Fruit fly (Drosophila melanogaster) Kc167 (cell line): ENCODE data around the gene Tsen34.

Source experiments
- Myc ChIP-seq: fragments of >200 bp; optimal IDR thresholded peaks from 2 replicates; lab custom pipeline; 2017; ENCODE audit warnings: missing external identifiers
- Sin3A ChIP-seq: fragments of >200 bp; optimal IDR thresholded peaks from 2 replicates; lab custom pipeline; 2018; ENCODE audit warnings: missing external identifiers
- h ChIP-seq: fragments of >200 bp; optimal IDR thresholded peaks from 3 replicates; lab custom pipeline; 2018; ENCODE audit warnings: missing external identifiers
- insv ChIP-seq: fragments of >200 bp; optimal IDR thresholded peaks from 3 replicates; lab custom pipeline; 2018; ENCODE audit warnings: missing external identifiers
- psq ChIP-seq: fragments of >200 bp; optimal IDR thresholded peaks from 2 replicates; lab custom pipeline; 2017; ENCODE audit warnings: missing external identifiers
- ttk ChIP-seq: sonication (Bioruptor generic); optimal IDR thresholded peaks from 2 replicates; lab custom pipeline; 2017; ENCODE audit warnings: missing external identifiers

The Tsen34 gene

dm6 chr3L:14761837-14762785 lies at the start of gene Tsen34, which contains the start of gene Mgat4a:
Gene Tsen34 (minus strand): TSS chr3L:14761844.
Gene Mgat4a (plus strand): TSS chr3L:14762028.
- TF ChIP-seq insv (lab: Kevin White, UChicago) = no peak
- TF ChIP-seq ttk = no peak
- TF ChIP-seq Myc (lab: Kevin White, UChicago) = no peak
- TF ChIP-seq h = no peak
- no peak for TF ChIP-seq psq (lab: Kevin White, UChicago)
- TF ChIP-seq Sin3A (lab: Kevin White, UChicago) = no peak

- TF ChIP-seq ttk = no peak
- TF ChIP-seq h = no peak
- no peak for TF ChIP-seq psq (lab: Kevin White, UChicago)
- no peak for TF ChIP-seq Myc (lab: Kevin White, UChicago)
- TF ChIP-seq Sin3A (lab: Kevin White, UChicago) = no peak
- TF ChIP-seq insv (lab: Kevin White, UChicago) = no peak
Measured at dm6 chr3L:14804724-14805221, 43.1 kb upstream of the Tsen34 start, which contains the start of gene CG17839. Gene CG17839 (plus strand): TSS chr3L:14805136.

dm6 chr3L:14803236-14803635 lies 41.6 kb upstream of the Tsen34 start, which contains the start of gene gnu:
Gene gnu (minus strand): TSS chr3L:14803360.
- TF ChIP-seq insv (lab: Kevin White, UChicago) (no peak), h (no peak), Myc (lab: Kevin White, UChicago) (no peak)

dm6 chr3L:14801854-14802616 lies 40.4 kb upstream of the Tsen34 start, which contains the start of gene NHP2:
Gene NHP2 (minus strand): TSS chr3L:14802168.
- no peak for TF ChIP-seq psq (lab: Kevin White, UChicago)
- TF ChIP-seq ttk = no peak
- no peak for TF ChIP-seq insv (lab: Kevin White, UChicago)
- no peak for TF ChIP-seq Sin3A (lab: Kevin White, UChicago)
- no peak for TF ChIP-seq Myc (lab: Kevin White, UChicago)
- TF ChIP-seq h = no peak

- TF ChIP-seq Myc (lab: Kevin White, UChicago) (no peak), insv (lab: Kevin White, UChicago) (no peak), h (no peak), psq (lab: Kevin White, UChicago) (no peak), ttk (no peak), Sin3A (lab: Kevin White, UChicago) (no peak)
Measured at dm6 chr3L:14790849-14791646, 29.4 kb upstream of the Tsen34 start.

- TF ChIP-seq h (no peak), Sin3A (lab: Kevin White, UChicago) (no peak), Myc (lab: Kevin White, UChicago) (no peak), insv (lab: Kevin White, UChicago) (no peak), ttk (no peak), psq (lab: Kevin White, UChicago) (no peak)
Measured at dm6 chr3L:14790127-14790589, 28.5 kb upstream of the Tsen34 start.

- no peak for TF ChIP-seq Myc (lab: Kevin White, UChicago)
- TF ChIP-seq Sin3A (lab: Kevin White, UChicago) = no peak
- TF ChIP-seq h = no peak
- TF ChIP-seq insv (lab: Kevin White, UChicago) = no peak
- no peak for TF ChIP-seq psq (lab: Kevin White, UChicago)
- TF ChIP-seq ttk = no peak
Measured at dm6 chr3L:14789676-14790075, 28.0 kb upstream of the Tsen34 start, which contains the start of gene Helz. Gene Helz (plus strand): TSS chr3L:14789935.

dm6 chr3L:14786230-14786850 lies 24.7 kb upstream of the Tsen34 start, which contains the start of the genes bmm and Tdrd3:
Gene bmm (minus strand): TSS chr3L:14786412.
Gene Tdrd3 (plus strand): TSS chr3L:14786791.
- TF ChIP-seq ttk (no peak), h (no peak), Sin3A (lab: Kevin White, UChicago) (no peak), psq (lab: Kevin White, UChicago) (no peak), Myc (lab: Kevin White, UChicago) (no peak), insv (lab: Kevin White, UChicago) (no peak)

dm6 chr3L:14785492-14785916 lies 23.9 kb upstream of the Tsen34 start:
- no peak for TF ChIP-seq psq (lab: Kevin White, UChicago)
- no peak for TF ChIP-seq Myc (lab: Kevin White, UChicago)
- TF ChIP-seq ttk = no peak
- no peak for TF ChIP-seq h
- TF ChIP-seq insv (lab: Kevin White, UChicago) = no peak
- no peak for TF ChIP-seq Sin3A (lab: Kevin White, UChicago)

dm6 chr3L:14784949-14785408 lies 23.3 kb upstream of the Tsen34 start:
- TF ChIP-seq insv (lab: Kevin White, UChicago) (no peak), h (no peak), Sin3A (lab: Kevin White, UChicago) (no peak), Myc (lab: Kevin White, UChicago) (no peak), psq (lab: Kevin White, UChicago) (no peak), ttk (no peak)
